Fruit fly (Drosophila melanogaster): ENCODE data around the gene CG17549.

CG17549 gene

dm6 chr2L:19423467-19424122, 33.7 kb upstream of the CG17549 start, which contains the start of the genes Alp12 and CG13085:
Gene Alp12 (plus strand): TSS chr2L:19424050.
Gene CG13085 (plus strand): TSS chr2L:19424050.
- TF ChIP-seq h (optimal IDR thresholded peaks at IDR 0.05) (no peak), insv (optimal IDR thresholded peaks at IDR 0.05) (no peak), psq (optimal IDR thresholded peaks at IDR 0.05) (no peak), ttk (optimal IDR thresholded peaks at IDR 0.05) (no peak), Myc (optimal IDR thresholded peaks at IDR 0.05) (no peak), Sin3A (optimal IDR thresholded peaks at IDR 0.05) (no peak)

- TF ChIP-seq Sin3A (optimal IDR thresholded peaks at IDR 0.05) (no peak), psq (optimal IDR thresholded peaks at IDR 0.05) (no peak), ttk (optimal IDR thresholded peaks at IDR 0.05) (no peak), h (optimal IDR thresholded peaks at IDR 0.05) (no peak), Myc (optimal IDR thresholded peaks at IDR 0.05) (no peak), insv (optimal IDR thresholded peaks at IDR 0.05) (no peak)
These were observed 32.8 kb upstream of the CG17549 start for dm6 chr2L:19422642-19423041.

dm6 chr2L:19421573-19421972, 31.7 kb upstream of the CG17549 start:
- TF ChIP-seq insv (optimal IDR thresholded peaks at IDR 0.05) (no peak), Sin3A (optimal IDR thresholded peaks at IDR 0.05) (no peak), ttk (optimal IDR thresholded peaks at IDR 0.05) (no peak), h (optimal IDR thresholded peaks at IDR 0.05) (no peak), Myc (optimal IDR thresholded peaks at IDR 0.05) (no peak), psq (optimal IDR thresholded peaks at IDR 0.05) (no peak)

- TF ChIP-seq Sin3A (optimal IDR thresholded peaks at IDR 0.05) (no peak), h (optimal IDR thresholded peaks at IDR 0.05) (no peak), insv (optimal IDR thresholded peaks at IDR 0.05) (no peak), Myc (optimal IDR thresholded peaks at IDR 0.05) (no peak), psq (optimal IDR thresholded peaks at IDR 0.05) (no peak), ttk (optimal IDR thresholded peaks at IDR 0.05) (no peak)
These were observed 29.0 kb upstream of the CG17549 start, which contains the start of gene lectin-37Db for dm6 chr2L:19418872-19419271. Gene lectin-37Db (plus strand): TSS chr2L:19419075.

dm6 chr2L:19418017-19418416, 28.1 kb upstream of the CG17549 start, which contains the start of gene lectin-37Da:
Gene lectin-37Da (plus strand): TSS chr2L:19418317.
- TF ChIP-seq h (optimal IDR thresholded peaks at IDR 0.05) (no peak), psq (optimal IDR thresholded peaks at IDR 0.05) (no peak), ttk (optimal IDR thresholded peaks at IDR 0.05) (no peak), insv (optimal IDR thresholded peaks at IDR 0.05) (no peak), Myc (optimal IDR thresholded peaks at IDR 0.05) (no peak), Sin3A (optimal IDR thresholded peaks at IDR 0.05) (no peak)

- no peak for TF ChIP-seq Sin3A (optimal IDR thresholded peaks at IDR 0.05)
- TF ChIP-seq psq (optimal IDR thresholded peaks at IDR 0.05), result no peak
- no peak for TF ChIP-seq insv (optimal IDR thresholded peaks at IDR 0.05)
These were observed 27.0 kb upstream of the CG17549 start, which contains the start of gene Lectin-galC1 for dm6 chr2L:19416602-19417497. Gene Lectin-galC1 (plus strand): TSS chr2L:19417447.

dm6 chr2L:19415859-19416258, 26.0 kb upstream of the CG17549 start:
- TF ChIP-seq insv (optimal IDR thresholded peaks at IDR 0.05), result no peak
- TF ChIP-seq Sin3A (optimal IDR thresholded peaks at IDR 0.05), result no peak
- no peak for TF ChIP-seq psq (optimal IDR thresholded peaks at IDR 0.05)
- no peak for TF ChIP-seq ttk (optimal IDR thresholded peaks at IDR 0.05)
- TF ChIP-seq Myc (optimal IDR thresholded peaks at IDR 0.05), result no peak
- no peak for TF ChIP-seq h (optimal IDR thresholded peaks at IDR 0.05)

dm6 chr2L:19415133-19415532, 25.3 kb upstream of the CG17549 start:
- TF ChIP-seq insv (optimal IDR thresholded peaks at IDR 0.05) (no peak), h (optimal IDR thresholded peaks at IDR 0.05) (no peak), ttk (optimal IDR thresholded peaks at IDR 0.05) (no peak), psq (optimal IDR thresholded peaks at IDR 0.05) (no peak), Sin3A (optimal IDR thresholded peaks at IDR 0.05) (no peak), Myc (optimal IDR thresholded peaks at IDR 0.05) (no peak)

dm6 chr2L:19414233-19414749, 24.4 kb upstream of the CG17549 start:
- TF ChIP-seq h (optimal IDR thresholded peaks at IDR 0.05) (no peak), Sin3A (optimal IDR thresholded peaks at IDR 0.05) (no peak), insv (optimal IDR thresholded peaks at IDR 0.05) (no peak), psq (optimal IDR thresholded peaks at IDR 0.05) (no peak), ttk (optimal IDR thresholded peaks at IDR 0.05) (no peak), Myc (optimal IDR thresholded peaks at IDR 0.05) (no peak)

dm6 chr2L:19413118-19413893, 23.4 kb upstream of the CG17549 start:
- TF ChIP-seq h (optimal IDR thresholded peaks at IDR 0.05), result no peak
- TF ChIP-seq Sin3A (optimal IDR thresholded peaks at IDR 0.05), result no peak
- TF ChIP-seq insv (optimal IDR thresholded peaks at IDR 0.05), result no peak
- no peak for TF ChIP-seq ttk (optimal IDR thresholded peaks at IDR 0.05)
- TF ChIP-seq Myc (optimal IDR thresholded peaks at IDR 0.05), result no peak
- TF ChIP-seq psq (optimal IDR thresholded peaks at IDR 0.05), result no peak

- TF ChIP-seq h (optimal IDR thresholded peaks at IDR 0.05), result no peak
- TF ChIP-seq insv (optimal IDR thresholded peaks at IDR 0.05), result no peak
- no peak for TF ChIP-seq Myc (optimal IDR thresholded peaks at IDR 0.05)
- TF ChIP-seq ttk (optimal IDR thresholded peaks at IDR 0.05), result no peak
- TF ChIP-seq Sin3A (optimal IDR thresholded peaks at IDR 0.05), result no peak
These were observed 22.1 kb upstream of the CG17549 start for dm6 chr2L:19411966-19412365.

Data from Kc167 (cell line).